Worm (Caenorhabditis elegans) whole organism, mixed stage, embryonic: ENCODE results near the gene clec-117.

Source experiments
- elt-3 ChIP-seq: fragments of 150-350 bp; optimal IDR thresholded peaks from 2 replicates; lab custom pipeline; 2014; ENCODE audit warnings: missing biosample characterization, missing genetic modification characterization
- lin-13 ChIP-seq: fragments of 150-350 bp; optimal IDR thresholded peaks from 2 replicates; lab custom pipeline; 2014; ENCODE audit warnings: missing biosample characterization, missing genetic modification characterization
- pha-4 ChIP-seq: fragments of 150-350 bp; optimal IDR thresholded peaks from 2 replicates; lab custom pipeline; 2018; ENCODE audit warnings: missing biosample characterization, missing genetic modification reagents, missing genetic modification characterization
- sptf-1 ChIP-seq: sonication (generic microtip); optimal IDR thresholded peaks from 2 replicates; lab custom pipeline; 2017; ENCODE audit warnings: mild to moderate bottlenecking, missing genetic modification characterization, moderate library complexity, missing compliant biosample characterization
- unc-62 ChIP-seq: fragments of 150-350 bp; optimal IDR thresholded peaks from 2 replicates; lab custom pipeline; 2014; ENCODE audit warnings: missing biosample characterization, missing genetic modification reagents, missing genetic modification characterization

ce11 chrII:333853-334449, 37.1 kb upstream of the clec-117 start:
- TF ChIP-seq sptf-1 (tag; lab: Kevin White, UChicago) (no peak), unc-62 (GFP tag; lab: Kevin White, UChicago) (no peak), elt-3 (tag; lab: Kevin White, UChicago) (no peak), pha-4 (tag; lab: Kevin White, UChicago) (no peak), lin-13 (tag; lab: Kevin White, UChicago) (no peak)
